Worm (Caenorhabditis elegans) whole organism, L3 larva: ENCODE results near the gene smrc-1.

Experiments used
- ceh-28 ChIP-seq: fragments of 150-350 bp; optimal IDR thresholded peaks from 2 replicates; lab custom pipeline; 2014; ENCODE audit warnings: missing biosample characterization, missing genetic modification reagents, missing genetic modification characterization
- fkh-10 ChIP-seq: sonication (generic microtip); optimal IDR thresholded peaks from 2 replicates; lab custom pipeline; 2017; ENCODE audit warnings: missing biosample characterization, missing genetic modification reagents, missing genetic modification characterization
- nhr-237 ChIP-seq: fragments of 150-350 bp; optimal IDR thresholded peaks from 2 replicates; lab custom pipeline; 2014; ENCODE audit warnings: missing biosample characterization, missing genetic modification characterization
- nhr-25 ChIP-seq: sonication (generic microtip); optimal IDR thresholded peaks from 2 replicates; lab custom pipeline; 2017; ENCODE audit warnings: missing biosample characterization, missing genetic modification characterization
- nhr-28 ChIP-seq: fragments of 150-350 bp; optimal IDR thresholded peaks from 2 replicates; lab custom pipeline; 2014; ENCODE audit warnings: missing biosample characterization, missing genetic modification characterization
- nhr-67 ChIP-seq: fragments of 150-350 bp; optimal IDR thresholded peaks from 2 replicates; lab custom pipeline; 2014; ENCODE audit warnings: missing biosample characterization, missing genetic modification characterization
- unc-62 ChIP-seq: fragments of 150-350 bp; sonication (generic microtip); optimal IDR thresholded peaks from 4 replicates; lab custom pipeline; 2014; ENCODE audit warnings: missing biosample characterization, missing genetic modification reagents, missing genetic modification characterization

- TF ChIP-seq unc-62 (GFP tag; lab: Kevin White, UChicago) (no peak), nhr-67 (tag; lab: Kevin White, UChicago) (no peak), nhr-28 (tag; lab: Kevin White, UChicago) (no peak), ceh-28 (tag; lab: Kevin White, UChicago) (no peak), fkh-10 (GFP tag; lab: Kevin White, UChicago) (no peak), nhr-25 (tag; lab: Kevin White, UChicago) (no peak), nhr-237 (tag; lab: Kevin White, UChicago) (no peak)
Observed at ce11 chrIII:6427205-6427604, 36.5 kb downstream of the smrc-1 start, which contains the start of gene C05D11.8.
